Fruit fly (Drosophila melanogaster) whole organism, embryonic: ENCODE results near the gene Or98a.

Experiments
- CG34224 ChIP-seq: fragments of 200-800 bp; sonication (Bioruptor generic); IDR thresholded peaks from 3 replicates; pipeline ENCODE4 v1.3.6; 2022; ENCODE audit warnings: missing biosample characterization, missing genetic modification characterization; ENCODE audit not compliant: partially characterized antibody
- CG7556 ChIP-seq: fragments of 200-800 bp; sonication (Bioruptor generic); optimal IDR thresholded peaks from 2 replicates; lab custom pipeline; 2017; ENCODE audit warnings: missing biosample characterization, mild to moderate bottlenecking, missing genetic modification characterization
- Dip3 ChIP-seq: fragments of 200-800 bp; sonication (Bioruptor generic); optimal IDR thresholded peaks from 3 replicates; lab custom pipeline; 2016; ENCODE audit warnings: missing biosample characterization, missing genetic modification characterization
- HmgZ ChIP-seq: fragments of 200-800 bp; sonication (Bioruptor generic); optimal IDR thresholded peaks from 2 replicates; lab custom pipeline; 2018; ENCODE audit warnings: missing biosample characterization, mild to moderate bottlenecking, missing genetic modification characterization
- Sry-β ChIP-seq: fragments of 200-800 bp; sonication (Bioruptor generic); optimal IDR thresholded peaks from 2 replicates; lab custom pipeline; 2018; ENCODE audit warnings: missing biosample characterization, mild to moderate bottlenecking, missing genetic modification characterization, moderate library complexity
- ems ChIP-seq: fragments of 200-800 bp; sonication (Bioruptor generic); optimal IDR thresholded peaks from 3 replicates; lab custom pipeline; 2016; ENCODE audit warnings: missing biosample characterization, missing genetic modification characterization
- fu2 ChIP-seq: fragments of 200-800 bp; sonication (Bioruptor generic); optimal IDR thresholded peaks from 2 replicates; lab custom pipeline; 2016; ENCODE audit warnings: missing biosample characterization, missing genetic modification characterization
- h ChIP-seq: fragments of >200 bp; optimal IDR thresholded peaks from 2 replicates; lab custom pipeline; 2017
- sqz ChIP-seq: fragments of 200-800 bp; sonication (Bioruptor generic); optimal IDR thresholded peaks from 3 replicates; lab custom pipeline; 2018; ENCODE audit warnings: missing biosample characterization, mild to moderate bottlenecking, missing genetic modification characterization
- tup ChIP-seq: fragments of 200-800 bp; sonication (Bioruptor generic); optimal IDR thresholded peaks from 2 replicates; lab custom pipeline; 2016; ENCODE audit warnings: missing biosample characterization, mild to moderate bottlenecking, missing genetic modification characterization, moderate library complexity
- wor ChIP-seq: fragments of 200-800 bp; sonication (Bioruptor generic); IDR thresholded peaks from 2 replicates; pipeline ENCODE4 v1.3.6; 2022; ENCODE audit warnings: missing biosample characterization, missing genetic modification characterization

DNA sequence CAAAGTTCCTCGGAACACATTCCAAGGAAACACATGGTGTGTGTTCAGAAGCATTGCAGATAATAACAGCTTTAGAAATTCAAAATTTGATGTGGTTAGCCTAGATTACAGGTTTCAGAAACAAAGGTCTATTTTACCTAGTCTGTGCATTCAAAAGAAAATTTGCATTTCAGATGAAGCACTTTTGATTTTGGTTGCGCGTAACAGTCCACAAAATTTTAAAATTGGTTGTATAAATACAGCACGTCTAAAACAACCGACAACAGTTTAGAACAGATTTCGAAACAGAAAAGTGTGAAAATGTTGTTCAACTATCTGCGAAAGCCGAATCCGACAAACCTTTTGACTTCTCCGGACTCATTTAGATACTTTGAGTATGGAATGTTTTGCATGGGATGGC lies at the start of gene Or98a:
- TF ChIP-seq wor (GFP tag; lab: Robert Waterston, UW) (no peak), fu2 (GFP tag; lab: Kevin White, UChicago) (no peak), Sry-β (GFP tag; lab: Kevin White, UChicago) (no peak), CG34224 (no peak), CG7556 (no peak), sqz (no peak), tup (no peak), HmgZ (tag; lab: Kevin White, UChicago) (no peak), Dip3 (GFP tag; lab: Kevin White, UChicago) (no peak), ems (GFP tag; lab: Kevin White, UChicago) (no peak), h (no peak)
